Fruit fly (Drosophila melanogaster) whole organism, embryonic: ENCODE results near the gene CG46412.

Source experiments
- Adf1 ChIP-seq: fragments of 200-800 bp; sonication (Bioruptor generic); IDR thresholded peaks from 2 replicates; pipeline ENCODE4 v1.3.6; 2022; ENCODE audit warnings: missing biosample characterization, missing genetic modification characterization
- Aef1 ChIP-seq: fragments of 200-800 bp; sonication (Bioruptor generic); IDR thresholded peaks from 3 replicates; pipeline ENCODE4 v1.3.6; 2022; ENCODE audit warnings: missing biosample characterization, missing genetic modification characterization
- CG1024 ChIP-seq: fragments of 200-800 bp; sonication (Bioruptor generic); IDR thresholded peaks from 2 replicates; pipeline ENCODE4 v1.3.6; 2022; ENCODE audit warnings: missing biosample characterization, missing genetic modification characterization
- CG10462 ChIP-seq: fragments of 200-800 bp; sonication (Bioruptor generic); optimal IDR thresholded peaks from 2 replicates; lab custom pipeline; 2016; ENCODE audit warnings: missing biosample characterization, missing genetic modification characterization
- CG10543 ChIP-seq: fragments of 200-800 bp; sonication (Bioruptor generic); optimal IDR thresholded peaks from 3 replicates; lab custom pipeline; 2017; ENCODE audit warnings: missing biosample characterization, mild to moderate bottlenecking, missing genetic modification characterization, moderate library complexity
- CG10565 ChIP-seq: fragments of 200-800 bp; sonication (Bioruptor generic); optimal IDR thresholded peaks from 3 replicates; lab custom pipeline; 2016; ENCODE audit warnings: missing biosample characterization, mild to moderate bottlenecking, missing genetic modification characterization
- CG10959 ChIP-seq: fragments of 200-800 bp; sonication (Bioruptor generic); IDR thresholded peaks from 2 replicates; pipeline ENCODE4 v1.3.6; 2022; ENCODE audit warnings: missing biosample characterization, missing genetic modification characterization
- CG12104 ChIP-seq: fragments of 200-800 bp; sonication (Bioruptor generic); optimal IDR thresholded peaks from 3 replicates; lab custom pipeline; 2016; ENCODE audit warnings: missing biosample characterization, missing genetic modification characterization
- CG12299 ChIP-seq: fragments of 200-800 bp; sonication (Bioruptor generic); optimal IDR thresholded peaks from 2 replicates; lab custom pipeline; 2018; ENCODE audit warnings: missing biosample characterization, mild to moderate bottlenecking, missing genetic modification characterization
- CG12942 ChIP-seq: fragments of 200-800 bp; sonication (Bioruptor generic); optimal IDR thresholded peaks from 3 replicates; lab custom pipeline; 2016; ENCODE audit warnings: missing biosample characterization, missing genetic modification characterization
- CG17328 ChIP-seq: fragments of 200-800 bp; sonication (Bioruptor generic); IDR thresholded peaks from 2 replicates; pipeline ENCODE4 v1.3.6; 2022; ENCODE audit warnings: missing biosample characterization, missing genetic modification characterization
- CG1792 ChIP-seq: fragments of 200-800 bp; sonication (Bioruptor generic); optimal IDR thresholded peaks from 2 replicates; lab custom pipeline; 2016; ENCODE audit warnings: missing biosample characterization, missing genetic modification characterization
- CG18262 ChIP-seq: fragments of 200-800 bp; optimal IDR thresholded peaks from 3 replicates; lab custom pipeline; 2019; ENCODE audit warnings: missing biosample characterization, mild to moderate bottlenecking, missing genetic modification characterization, moderate library complexity
- CG2120 ChIP-seq: fragments of 200-800 bp; sonication (Bioruptor generic); optimal IDR thresholded peaks from 3 replicates; lab custom pipeline; 2016; ENCODE audit warnings: missing biosample characterization, missing genetic modification characterization
- CG2199 ChIP-seq: fragments of 200-800 bp; sonication (Bioruptor generic); IDR thresholded peaks from 3 replicates; pipeline ENCODE4 v1.3.6; 2022; ENCODE audit warnings: missing biosample characterization, missing genetic modification characterization
- CG33557 ChIP-seq: fragments of 200-800 bp; sonication (Bioruptor generic); optimal IDR thresholded peaks from 2 replicates; lab custom pipeline; 2019; ENCODE audit warnings: missing biosample characterization, mild to moderate bottlenecking, missing genetic modification characterization, moderate library complexity
- CG3407 ChIP-seq: fragments of 200-800 bp; sonication (Bioruptor generic); optimal IDR thresholded peaks from 2 replicates; lab custom pipeline; 2018; ENCODE audit warnings: missing biosample characterization, mild to moderate bottlenecking, missing genetic modification characterization
- CG4730 ChIP-seq: fragments of 200-800 bp; sonication (Bioruptor generic); IDR thresholded peaks from 2 replicates; pipeline ENCODE4 v1.3.6; 2022; ENCODE audit warnings: missing biosample characterization, missing genetic modification characterization
- CG4854 ChIP-seq: fragments of 200-800 bp; sonication (Bioruptor generic); optimal IDR thresholded peaks from 2 replicates; lab custom pipeline; 2016; ENCODE audit warnings: missing biosample characterization, missing genetic modification characterization, inconsistent platforms
- ERR ChIP-seq: fragments of 200-800 bp; sonication (Bioruptor generic); optimal IDR thresholded peaks from 2 replicates; lab custom pipeline; 2016; ENCODE audit warnings: missing biosample characterization, missing genetic modification characterization
- Fer3 ChIP-seq: fragments of 200-800 bp; sonication (Bioruptor generic); optimal IDR thresholded peaks from 2 replicates; lab custom pipeline; 2018; ENCODE audit warnings: missing biosample characterization, mild to moderate bottlenecking, missing genetic modification characterization, moderate library complexity
- Gug ChIP-seq: fragments of 200-800 bp; sonication (Bioruptor generic); IDR thresholded peaks from 4 replicates; pipeline ENCODE4 v1.3.6; 2022; ENCODE audit warnings: missing biosample characterization, missing genetic modification characterization
- H2.0 ChIP-seq: fragments of 200-800 bp; sonication (Bioruptor generic); IDR thresholded peaks from 2 replicates; pipeline ENCODE4 v1.3.6; 2022; ENCODE audit warnings: missing biosample characterization, missing genetic modification characterization
- Hand ChIP-seq: fragments of 200-800 bp; sonication (Bioruptor generic); optimal IDR thresholded peaks from 2 replicates; lab custom pipeline; 2017; ENCODE audit warnings: mild to moderate bottlenecking, missing biosample characterization, missing genetic modification reagents, missing genetic modification characterization
- HmgZ ChIP-seq: fragments of 200-800 bp; sonication (Bioruptor generic); optimal IDR thresholded peaks from 2 replicates; lab custom pipeline; 2018; ENCODE audit warnings: missing biosample characterization, mild to moderate bottlenecking, missing genetic modification characterization
- Hr3 ChIP-seq: fragments of 200-800 bp; sonication (Bioruptor generic); optimal IDR thresholded peaks from 3 replicates; lab custom pipeline; 2016; ENCODE audit warnings: missing biosample characterization, missing genetic modification characterization
- Lhr ChIP-seq: fragments of 200-800 bp; sonication (Bioruptor generic); optimal IDR thresholded peaks from 3 replicates; lab custom pipeline; 2017; ENCODE audit warnings: mild to moderate bottlenecking, missing biosample characterization, missing genetic modification reagents, missing genetic modification characterization
- MBD-R2 ChIP-seq: fragments of 200-800 bp; sonication (Bioruptor generic); IDR thresholded peaks from 2 replicates; pipeline ENCODE4 v1.3.6; 2022; ENCODE audit warnings: missing biosample characterization, missing genetic modification characterization
- Oaz ChIP-seq: fragments of 200-800 bp; sonication (Bioruptor generic); IDR thresholded peaks from 2 replicates; pipeline ENCODE4 v1.3.6; 2022; ENCODE audit warnings: missing biosample characterization, missing genetic modification characterization
- Vsx1 ChIP-seq: fragments of 200-800 bp; sonication (Bioruptor generic); optimal IDR thresholded peaks from 2 replicates; lab custom pipeline; 2017; ENCODE audit warnings: missing biosample characterization, mild to moderate bottlenecking, missing genetic modification characterization, missing genetic modification reagents
- btn ChIP-seq: fragments of 200-800 bp; sonication (Bioruptor generic); optimal IDR thresholded peaks from 2 replicates; lab custom pipeline; 2016; ENCODE audit warnings: missing biosample characterization, missing genetic modification characterization
- chm ChIP-seq: fragments of 200-800 bp; sonication (Bioruptor generic); IDR thresholded peaks from 2 replicates; pipeline ENCODE4 v1.3.6; 2022; ENCODE audit warnings: missing biosample characterization, missing genetic modification characterization
- ci ChIP-seq: fragments of 200-800 bp; sonication (Bioruptor generic); IDR thresholded peaks from 3 replicates; pipeline ENCODE4 v1.3.6; 2022; ENCODE audit warnings: missing biosample characterization, missing genetic modification characterization
- crc ChIP-seq: fragments of 200-800 bp; sonication (Bioruptor generic); optimal IDR thresholded peaks from 2 replicates; lab custom pipeline; 2016; ENCODE audit warnings: missing biosample characterization, missing genetic modification characterization
- dysf ChIP-seq: fragments of 200-800 bp; sonication (Bioruptor generic); IDR thresholded peaks from 3 replicates; pipeline ENCODE4 v1.3.6; 2022; ENCODE audit warnings: missing biosample characterization, missing genetic modification characterization
- en ChIP-seq: fragments of 200-800 bp; sonication (Bioruptor generic); optimal IDR thresholded peaks from 2 replicates; lab custom pipeline; 2016; ENCODE audit warnings: missing biosample characterization, missing genetic modification characterization
- grn ChIP-seq: fragments of 200-800 bp; sonication (Bioruptor generic); optimal IDR thresholded peaks from 3 replicates; lab custom pipeline; 2017; ENCODE audit warnings: missing biosample characterization, missing genetic modification characterization
- gt ChIP-seq: fragments of 200-800 bp; sonication (Bioruptor generic); IDR thresholded peaks from 2 replicates; pipeline ENCODE4 v1.3.6; 2022; ENCODE audit warnings: missing biosample characterization, missing genetic modification characterization
- hbn ChIP-seq: fragments of 200-800 bp; sonication (Bioruptor generic); IDR thresholded peaks from 2 replicates; pipeline ENCODE4 v1.3.6; 2022; ENCODE audit warnings: missing biosample characterization, missing genetic modification characterization; ENCODE audit not compliant: partially characterized antibody
- lab ChIP-seq: fragments of 200-800 bp; sonication (Bioruptor generic); optimal IDR thresholded peaks from 3 replicates; lab custom pipeline; 2017; ENCODE audit warnings: missing biosample characterization, missing genetic modification characterization, mild to moderate bottlenecking, moderate library complexity, missing genetic modification reagents
- pb ChIP-seq: fragments of 200-800 bp; sonication (Bioruptor generic); optimal IDR thresholded peaks from 3 replicates; lab custom pipeline; 2016; ENCODE audit warnings: missing biosample characterization, missing genetic modification characterization
- pho ChIP-seq: fragments of 200-800 bp; sonication (Bioruptor generic); optimal IDR thresholded peaks from 2 replicates; lab custom pipeline; 2016; ENCODE audit warnings: missing biosample characterization, missing genetic modification characterization
- repo ChIP-seq: fragments of 200-800 bp; sonication (Bioruptor generic); optimal IDR thresholded peaks from 2 replicates; lab custom pipeline; 2016; ENCODE audit warnings: missing biosample characterization, missing genetic modification characterization
- sd ChIP-seq: fragments of 200-800 bp; sonication (Bioruptor generic); optimal IDR thresholded peaks from 3 replicates; lab custom pipeline; 2018; ENCODE audit warnings: missing biosample characterization, mild to moderate bottlenecking, missing genetic modification characterization, moderate library complexity
- sens ChIP-seq: fragments of 200-800 bp; sonication (Bioruptor generic); peaks from one replicate; lab custom pipeline; 2016; ENCODE audit warnings: missing biosample characterization, missing genetic modification characterization
- ssp ChIP-seq: fragments of 200-800 bp; sonication (Bioruptor generic); IDR thresholded peaks from 2 replicates; pipeline ENCODE4 v1.3.6; 2022; ENCODE audit warnings: missing biosample characterization, missing genetic modification characterization
- tll ChIP-seq, 2 experiments: fragments of 200-800 bp in 1 of 2; fragments of >200 bp in 1 of 2; sonication (Bioruptor generic) in 1 of 2; optimal IDR thresholded peaks; 2 replicates each; lab custom pipeline; 2017 to 2019; ENCODE audit warnings: missing biosample characterization in 2 of 2, missing genetic modification characterization in 2 of 2, mild to moderate bottlenecking in 1 of 2, moderate library complexity in 1 of 2
- usp ChIP-seq: fragments of >200 bp; optimal IDR thresholded peaks from 2 replicates; lab custom pipeline; 2017; ENCODE audit warnings: missing biosample characterization, missing genetic modification characterization
- wek ChIP-seq: fragments of 200-800 bp; sonication (Bioruptor generic); optimal IDR thresholded peaks from 3 replicates; lab custom pipeline; 2018; ENCODE audit warnings: missing biosample characterization, mild to moderate bottlenecking, missing genetic modification characterization, moderate library complexity
- zen2 ChIP-seq: fragments of 200-800 bp; sonication (Bioruptor generic); IDR thresholded peaks from 3 replicates; pipeline ENCODE4 v1.3.6; 2022; ENCODE audit warnings: missing biosample characterization, missing genetic modification characterization; ENCODE audit not compliant: partially characterized antibody

Gene CG46412

DNA sequence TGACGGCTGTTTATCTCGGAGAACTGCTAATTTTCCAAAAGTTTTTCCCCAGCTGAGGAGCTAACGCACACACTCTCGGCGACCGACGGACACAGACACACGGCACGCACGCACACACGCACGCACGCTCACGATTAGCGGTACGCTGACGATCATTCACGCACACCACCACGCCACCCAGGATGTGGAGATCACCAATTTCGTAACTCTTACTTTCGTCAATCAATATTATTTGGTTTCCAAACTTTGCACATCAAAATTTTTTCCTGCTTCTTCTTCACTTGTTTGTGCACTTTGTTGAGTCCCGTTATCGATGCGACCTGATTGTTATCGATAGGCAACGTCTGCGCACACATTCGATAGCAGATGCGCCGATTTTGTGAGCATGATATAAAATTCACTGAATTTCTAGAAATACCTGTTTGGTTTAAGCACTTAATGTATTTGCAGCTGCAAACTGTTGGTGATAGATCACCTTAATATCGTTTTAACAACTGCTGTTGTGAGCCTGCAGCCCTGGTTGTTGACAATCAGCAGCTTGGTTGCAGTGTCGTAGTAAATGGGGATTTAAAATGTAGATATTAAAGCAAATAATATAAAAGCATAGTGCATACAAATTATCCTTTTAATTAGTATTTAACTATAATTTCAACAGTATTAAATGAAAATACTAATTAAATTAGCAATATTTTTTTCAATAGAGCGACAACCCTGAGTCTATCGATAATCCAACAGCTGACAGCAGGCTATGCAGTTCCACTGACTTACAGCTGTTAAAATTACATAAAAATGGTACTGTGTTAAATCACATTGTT is 1.7 kb downstream of the CG46412 start, which contains the start of the genes CG7394 and Mob2 (continued):
- TF ChIP-seq Hr3 (GFP tag; lab: Kevin White, UChicago) = peak; percentile 92
- peak; percentile 92 for TF ChIP-seq CG17328 (GFP tag; lab: Robert Waterston, UW)
- peak; percentile 92 for TF ChIP-seq H2.0 (GFP tag; lab: Robert Waterston, UW)
- peak; percentile 73 for TF ChIP-seq CG12104
- TF ChIP-seq CG10543 = peak; percentile 89
- TF ChIP-seq sens (GFP tag; lab: Kevin White, UChicago) = peak; percentile 97
- peak; percentile 87 for TF ChIP-seq pho (GFP tag; lab: Kevin White, UChicago)
- no peak for TF ChIP-seq usp (GFP tag; lab: Kevin White, UChicago)
- peak; percentile 81 for TF ChIP-seq MBD-R2
- TF ChIP-seq CG1024 = peak; percentile 82
- TF ChIP-seq crc = peak; percentile 60
- peak; percentile 47 for TF ChIP-seq CG1792 (GFP tag; lab: Kevin White, UChicago)
- TF ChIP-seq hbn = peak; percentile 81; the same call in 1 of the 2 replicates
- peak in 1 of 2 experiments; percentile 40 for TF ChIP-seq tll (GFP tag; optimal IDR thresholded peaks at IDR 0.05; lab: Kevin White, UChicago)
- no peak for TF ChIP-seq CG10565 (GFP tag; lab: Kevin White, UChicago)
- peak; percentile 79 for TF ChIP-seq Oaz
- peak; percentile 88 for TF ChIP-seq CG12942 (GFP tag; lab: Kevin White, UChicago)
- TF ChIP-seq btn (GFP tag; lab: Kevin White, UChicago) = peak; percentile 67
- TF ChIP-seq Hand = peak; percentile 47
- TF ChIP-seq HmgZ (tag; lab: Kevin White, UChicago) = peak; percentile 92
- TF ChIP-seq Fer3 (tag; lab: Kevin White, UChicago) = peak; percentile 86
- TF ChIP-seq grn = peak; percentile 61
- TF ChIP-seq CG4854 = peak; percentile 87
- peak; percentile 65 for TF ChIP-seq CG10959 (GFP tag; lab: Robert Waterston, UW)
- peak; percentile 41 for TF ChIP-seq ERR (GFP tag; lab: Kevin White, UChicago)
- TF ChIP-seq Vsx1 (GFP tag; lab: Kevin White, UChicago) = peak; percentile 59
- peak; percentile 81 for TF ChIP-seq CG10462 (GFP tag; lab: Kevin White, UChicago)
- TF ChIP-seq Aef1 (GFP tag; lab: Robert Waterston, UW) = peak; percentile 90
- peak; percentile 45 for TF ChIP-seq gt (GFP tag; lab: Robert Waterston, UW)
- TF ChIP-seq lab = peak; percentile 90
- peak; percentile 85 for TF ChIP-seq CG4730
- TF ChIP-seq pb (GFP tag; lab: Kevin White, UChicago) = peak; percentile 57
- peak; percentile 71 for TF ChIP-seq CG33557 (GFP tag; lab: Kevin White, UChicago)
- TF ChIP-seq CG3407 (GFP tag; lab: Kevin White, UChicago) = peak; percentile 62
- TF ChIP-seq CG2199 (GFP tag; lab: Robert Waterston, UW) = no peak
- peak; percentile 84 for TF ChIP-seq CG12299
- TF ChIP-seq zen2 (GFP tag; lab: Robert Waterston, UW) = no peak; the same call in 2 of the 3 replicates
- TF ChIP-seq en (GFP tag; lab: Kevin White, UChicago) = no peak
- peak; percentile 76 for TF ChIP-seq chm (GFP tag; lab: Robert Waterston, UW)
- TF ChIP-seq wek = no peak
- peak; percentile 80 for TF ChIP-seq repo (GFP tag; lab: Kevin White, UChicago)
- peak; percentile 72 for TF ChIP-seq Lhr (GFP tag; lab: Kevin White, UChicago)
- TF ChIP-seq dysf = peak; percentile 91
- peak; percentile 58 for TF ChIP-seq sd (tag; lab: Kevin White, UChicago)
- peak; percentile 55; the same call in 1 of the 2 replicates for TF ChIP-seq Adf1 (GFP tag; lab: Robert Waterston, UW)
- peak; percentile 77 for TF ChIP-seq ssp (GFP tag; lab: Robert Waterston, UW)
- peak; percentile 96 for TF ChIP-seq CG2120
- TF ChIP-seq CG18262 (tag; lab: Kevin White, UChicago) = peak; percentile 86
- peak; percentile 87; the same call in 3 of the 4 replicates for TF ChIP-seq Gug
- peak; percentile 88 for TF ChIP-seq ci
